Worm (Caenorhabditis elegans) whole organism, late embryonic: ENCODE data around the gene C25E10.16.

Experiments
- F13H6.1 ChIP-seq: sonication (generic microtip); optimal IDR thresholded peaks from 2 replicates; lab custom pipeline; 2016; ENCODE audit warnings: missing genetic modification characterization, missing compliant biosample characterization
- K09A11.1 ChIP-seq: sonication (generic microtip); optimal IDR thresholded peaks from 2 replicates; lab custom pipeline; 2017; ENCODE audit warnings: antibody characterized with exemption, mild to moderate bottlenecking, missing genetic modification characterization, missing compliant biosample characterization; ENCODE audit not compliant: insufficient read depth
- Y22D7AL.16 ChIP-seq: sonication (generic microtip); optimal IDR thresholded peaks from 2 replicates; lab custom pipeline; 2016; ENCODE audit warnings: missing genetic modification characterization, missing compliant biosample characterization
- ceh-14 ChIP-seq: sonication (generic microtip); optimal IDR thresholded peaks from 2 replicates; lab custom pipeline; 2016; ENCODE audit warnings: missing genotype, missing genetic modification characterization, missing compliant biosample characterization
- ceh-18 ChIP-seq: sonication (generic microtip); optimal IDR thresholded peaks from 2 replicates; lab custom pipeline; 2016; ENCODE audit warnings: missing genetic modification characterization, missing compliant biosample characterization
- ceh-2 ChIP-seq: sonication (generic microtip); optimal IDR thresholded peaks from 2 replicates; lab custom pipeline; 2016; ENCODE audit warnings: missing genotype, missing genetic modification characterization, missing compliant biosample characterization
- ceh-30 ChIP-seq: fragments of 150-350 bp; optimal IDR thresholded peaks from 2 replicates; lab custom pipeline; 2014; ENCODE audit warnings: missing biosample characterization, missing genetic modification characterization
- ceh-31 ChIP-seq: sonication (generic microtip); optimal IDR thresholded peaks from 2 replicates; lab custom pipeline; 2016; ENCODE audit warnings: missing genetic modification characterization, missing compliant biosample characterization
- ceh-34 ChIP-seq: sonication (generic microtip); optimal IDR thresholded peaks from 2 replicates; lab custom pipeline; 2016; ENCODE audit warnings: mild to moderate bottlenecking, missing genetic modification characterization, missing compliant biosample characterization
- ceh-45 ChIP-seq: fragments of 200-800 bp; sonication (Bioruptor generic); IDR thresholded peaks from 2 replicates; pipeline ENCODE4 v1.3.6; 2022; ENCODE audit warnings: missing genetic modification reagents, missing genetic modification characterization, missing compliant biosample characterization
- ceh-48 ChIP-seq: sonication (generic microtip); optimal IDR thresholded peaks from 2 replicates; lab custom pipeline; 2016; ENCODE audit warnings: missing genetic modification characterization, inconsistent platforms, missing compliant biosample characterization
- ceh-6 ChIP-seq: fragments of 200-800 bp; sonication (Bioruptor generic); optimal IDR thresholded peaks from 2 replicates; lab custom pipeline; 2018; ENCODE audit warnings: mild to moderate bottlenecking, missing genetic modification characterization, missing compliant biosample characterization
- ceh-9 ChIP-seq: sonication (generic microtip); optimal IDR thresholded peaks from 2 replicates; lab custom pipeline; 2016; ENCODE audit warnings: mild to moderate bottlenecking, missing genetic modification characterization, inconsistent platforms, missing compliant biosample characterization
- che-1 ChIP-seq: sonication (generic microtip); optimal IDR thresholded peaks from 2 replicates; lab custom pipeline; 2016; ENCODE audit warnings: mild to moderate bottlenecking, missing genetic modification characterization, missing compliant biosample characterization
- dmd-4 ChIP-seq: sonication (generic microtip); optimal IDR thresholded peaks from 2 replicates; lab custom pipeline; 2016; ENCODE audit warnings: borderline replicate concordance, missing genetic modification characterization, missing compliant biosample characterization
- dve-1 ChIP-seq: sonication (generic microtip); optimal IDR thresholded peaks from 2 replicates; lab custom pipeline; 2017; ENCODE audit warnings: antibody characterized with exemption, mild to moderate bottlenecking, missing genetic modification characterization, missing compliant biosample characterization
- elt-2 ChIP-seq: sonication (generic microtip); optimal IDR thresholded peaks from 2 replicates; lab custom pipeline; 2016; ENCODE audit warnings: missing genetic modification reagents, missing genetic modification characterization, missing compliant biosample characterization
- eyg-1 ChIP-seq: sonication (generic microtip); optimal IDR thresholded peaks from 2 replicates; lab custom pipeline; 2016; ENCODE audit warnings: missing genotype, missing genetic modification characterization, missing compliant biosample characterization
- fkh-6 ChIP-seq: sonication (generic microtip); optimal IDR thresholded peaks from 2 replicates; lab custom pipeline; 2016; ENCODE audit warnings: missing genetic modification characterization, missing compliant biosample characterization
- hlh-13 ChIP-seq: fragments of 200-800 bp; sonication (Bioruptor generic); optimal IDR thresholded peaks from 2 replicates; lab custom pipeline; 2018; ENCODE audit warnings: mild to moderate bottlenecking, missing genetic modification characterization, missing compliant biosample characterization
- hlh-30 ChIP-seq: sonication (generic microtip); optimal IDR thresholded peaks from 2 replicates; lab custom pipeline; 2017; ENCODE audit warnings: antibody characterized with exemption, missing genetic modification characterization, missing compliant biosample characterization; ENCODE audit not compliant: insufficient read depth
- lim-6 ChIP-seq: sonication (generic microtip); optimal IDR thresholded peaks from 2 replicates; lab custom pipeline; 2016; ENCODE audit warnings: missing genetic modification characterization, missing compliant biosample characterization
- madf-2 ChIP-seq: sonication (generic microtip); optimal IDR thresholded peaks from 2 replicates; lab custom pipeline; 2017; ENCODE audit warnings: missing genetic modification characterization, missing compliant biosample characterization
- mec-3 ChIP-seq: sonication (generic microtip); optimal IDR thresholded peaks from 2 replicates; lab custom pipeline; 2016; ENCODE audit warnings: borderline replicate concordance, missing genetic modification characterization, missing compliant biosample characterization
- npax-4 ChIP-seq: sonication (generic microtip); optimal IDR thresholded peaks from 2 replicates; lab custom pipeline; 2016; ENCODE audit warnings: missing genetic modification characterization, missing compliant biosample characterization
- odd-2 ChIP-seq: sonication (generic microtip); optimal IDR thresholded peaks from 2 replicates; lab custom pipeline; 2017; ENCODE audit warnings: antibody characterized with exemption, mild to moderate bottlenecking, missing genetic modification characterization, missing compliant biosample characterization
- pag-3 ChIP-seq: sonication (generic microtip); optimal IDR thresholded peaks from 2 replicates; lab custom pipeline; 2016; ENCODE audit warnings: missing compliant biosample characterization, missing genetic modification characterization, borderline replicate concordance
- pros-1 ChIP-seq: fragments of 150-350 bp; optimal IDR thresholded peaks from 2 replicates; lab custom pipeline; 2014; ENCODE audit warnings: missing biosample characterization, missing genetic modification reagents, missing genetic modification characterization
- rnt-1 ChIP-seq: sonication (generic microtip); optimal IDR thresholded peaks from 2 replicates; lab custom pipeline; 2016; ENCODE audit warnings: missing genetic modification characterization, missing compliant biosample characterization
- syd-9 ChIP-seq: sonication (generic microtip); optimal IDR thresholded peaks from 2 replicates; lab custom pipeline; 2016; ENCODE audit warnings: mild to moderate bottlenecking, missing genetic modification characterization, moderate library complexity, missing compliant biosample characterization
- tbx-2 ChIP-seq: sonication (generic microtip); optimal IDR thresholded peaks from 2 replicates; lab custom pipeline; 2016; ENCODE audit warnings: missing genetic modification characterization, missing compliant biosample characterization
- tbx-7 ChIP-seq: sonication (generic microtip); optimal IDR thresholded peaks from 2 replicates; lab custom pipeline; 2016; ENCODE audit warnings: missing genotype, missing genetic modification characterization, missing compliant biosample characterization
- unc-3 ChIP-seq, 2 experiments: fragments of 200-800 bp in 1 of 2; sonication (Bioruptor generic) in 1 of 2; sonication (generic microtip) in 1 of 2; conservative IDR thresholded peaks in 1 of 2; optimal IDR thresholded peaks in 1 of 2; 2 replicates each; pipeline versions ENCODE4 v1.3.6 to Lab custom; 2016 to 2022; ENCODE audit warnings: missing compliant biosample characterization in 2 of 2, missing genetic modification characterization in 2 of 2, missing genetic modification reagents in 1 of 2
- zip-5 ChIP-seq: sonication (generic microtip); optimal IDR thresholded peaks from 2 replicates; lab custom pipeline; 2016; ENCODE audit warnings: missing genetic modification characterization, missing compliant biosample characterization
- ztf-16 ChIP-seq: sonication (generic microtip); optimal IDR thresholded peaks from 2 replicates; lab custom pipeline; 2017; ENCODE audit warnings: missing genetic modification characterization, missing compliant biosample characterization

C25E10.16 gene

ce11 chrV:9059468-9059867, at the start of gene C25E10.16, which contains the start of gene C25E10.13:
Gene C25E10.16 (minus strand): TSS chrV:9059568.
Gene C25E10.13 (plus strand): TSS chrV:9059723.
- TF ChIP-seq K09A11.1 (tag; lab: Kevin White, UChicago) (no peak), che-1 (tag; lab: Kevin White, UChicago) (no peak), zip-5 (tag; lab: Kevin White, UChicago) (no peak), ceh-31 (tag; lab: Kevin White, UChicago) (no peak), ceh-14 (no peak), dmd-4 (tag; lab: Kevin White, UChicago) (no peak), dve-1 (tag; lab: Kevin White, UChicago) (no peak), syd-9 (tag; lab: Kevin White, UChicago) (no peak), ceh-48 (tag; lab: Kevin White, UChicago) (no peak), pag-3 (tag; lab: Kevin White, UChicago) (no peak), pros-1 (tag; lab: Kevin White, UChicago) (no peak), odd-2 (no peak), Y22D7AL.16 (tag; lab: Kevin White, UChicago) (no peak), ceh-45 (no peak), tbx-2 (tag; lab: Kevin White, UChicago) (no peak)
- TF ChIP-seq, all 69 proteins: peak for 0

ce11 chrV:9108219-9108618, 48.9 kb upstream of the C25E10.16 start, which contains the start of gene F21C10.18:
Gene F21C10.18 (plus strand): TSS chrV:9108519.
- TF ChIP-seq npax-4 (tag; lab: Kevin White, UChicago) (no peak), hlh-13 (GFP tag; lab: Kevin White, UChicago) (no peak), ceh-6 (GFP tag; lab: Kevin White, UChicago) (no peak), ceh-30 (tag; lab: Kevin White, UChicago) (no peak), unc-3 (GFP tag; conservative IDR thresholded peaks at IDR 0.05; lab: Robert Waterston, UW) (no peak), unc-3 (tag; optimal IDR thresholded peaks at IDR 0.05; lab: Kevin White, UChicago) (no peak), ceh-2 (tag; lab: Kevin White, UChicago) (no peak), ztf-16 (no peak), syd-9 (tag; lab: Kevin White, UChicago) (no peak), ceh-31 (tag; lab: Kevin White, UChicago) (no peak), hlh-30 (tag; lab: Kevin White, UChicago) (no peak)

ce11 chrV:9101062-9101461, 41.7 kb upstream of the C25E10.16 start, which contains the start of gene frpr-6:
Gene frpr-6 (minus strand): TSS chrV:9101162.
- no peak for TF ChIP-seq unc-3 (GFP tag; conservative IDR thresholded peaks at IDR 0.05; lab: Robert Waterston, UW)
- TF ChIP-seq unc-3 (tag; optimal IDR thresholded peaks at IDR 0.05; lab: Kevin White, UChicago), result no peak
- TF ChIP-seq ceh-18, result no peak
- TF ChIP-seq fkh-6 (tag; lab: Kevin White, UChicago), result no peak
- TF ChIP-seq mec-3 (tag; lab: Kevin White, UChicago), result no peak
- TF ChIP-seq elt-2 (tag; lab: Kevin White, UChicago), result no peak
- TF ChIP-seq eyg-1 (tag; lab: Kevin White, UChicago), result no peak
- no peak for TF ChIP-seq ceh-9
- no peak for TF ChIP-seq F13H6.1 (tag; lab: Kevin White, UChicago)
- no peak for TF ChIP-seq K09A11.1 (tag; lab: Kevin White, UChicago)
- no peak for TF ChIP-seq madf-2 (tag; lab: Kevin White, UChicago)
- TF ChIP-seq lim-6 (tag; lab: Kevin White, UChicago), result no peak
- no peak for TF ChIP-seq ceh-2 (tag; lab: Kevin White, UChicago)
- TF ChIP-seq ceh-48 (tag; lab: Kevin White, UChicago), result no peak
- TF ChIP-seq ceh-34, result no peak
- no peak for TF ChIP-seq rnt-1 (tag; lab: Kevin White, UChicago)
- TF ChIP-seq che-1 (tag; lab: Kevin White, UChicago), result no peak
- TF ChIP-seq tbx-7 (tag; lab: Kevin White, UChicago), result no peak
